Fruit fly (Drosophila melanogaster) whole organism, larva: ENCODE results near the gene CG7341.
A peak's percentile ranks its signal among the peaks of the same experiment; 100 is the strongest.

Source experiments
- noc ChIP-seq: fragments of 200-800 bp; sonication (Bioruptor generic); optimal IDR thresholded peaks from 3 replicates; lab custom pipeline; 2019; ENCODE audit warnings: missing biosample characterization, mild to moderate bottlenecking, missing genetic modification characterization, moderate library complexity

The CG7341 gene

DNA sequence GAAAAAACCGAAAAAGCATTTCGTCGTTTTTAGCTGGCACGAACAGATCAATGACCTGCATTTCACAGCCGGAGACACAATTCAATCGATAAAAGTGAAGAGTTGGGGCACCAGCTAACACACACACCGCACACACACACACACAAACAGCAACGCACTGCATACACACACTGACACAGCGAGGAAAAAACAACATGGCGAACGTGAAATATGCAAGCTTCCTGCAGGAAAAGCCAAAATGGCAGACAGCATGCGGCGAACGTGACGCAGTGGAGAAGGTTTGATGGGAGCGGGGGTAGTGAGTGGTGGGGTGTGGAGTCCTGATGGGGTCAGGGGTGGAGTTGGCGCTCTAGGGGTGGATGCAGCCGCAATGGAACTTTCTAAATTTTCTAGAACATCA, 28.8 kb upstream of the CG7341 start:
- TF ChIP-seq noc = no peak

DNA sequence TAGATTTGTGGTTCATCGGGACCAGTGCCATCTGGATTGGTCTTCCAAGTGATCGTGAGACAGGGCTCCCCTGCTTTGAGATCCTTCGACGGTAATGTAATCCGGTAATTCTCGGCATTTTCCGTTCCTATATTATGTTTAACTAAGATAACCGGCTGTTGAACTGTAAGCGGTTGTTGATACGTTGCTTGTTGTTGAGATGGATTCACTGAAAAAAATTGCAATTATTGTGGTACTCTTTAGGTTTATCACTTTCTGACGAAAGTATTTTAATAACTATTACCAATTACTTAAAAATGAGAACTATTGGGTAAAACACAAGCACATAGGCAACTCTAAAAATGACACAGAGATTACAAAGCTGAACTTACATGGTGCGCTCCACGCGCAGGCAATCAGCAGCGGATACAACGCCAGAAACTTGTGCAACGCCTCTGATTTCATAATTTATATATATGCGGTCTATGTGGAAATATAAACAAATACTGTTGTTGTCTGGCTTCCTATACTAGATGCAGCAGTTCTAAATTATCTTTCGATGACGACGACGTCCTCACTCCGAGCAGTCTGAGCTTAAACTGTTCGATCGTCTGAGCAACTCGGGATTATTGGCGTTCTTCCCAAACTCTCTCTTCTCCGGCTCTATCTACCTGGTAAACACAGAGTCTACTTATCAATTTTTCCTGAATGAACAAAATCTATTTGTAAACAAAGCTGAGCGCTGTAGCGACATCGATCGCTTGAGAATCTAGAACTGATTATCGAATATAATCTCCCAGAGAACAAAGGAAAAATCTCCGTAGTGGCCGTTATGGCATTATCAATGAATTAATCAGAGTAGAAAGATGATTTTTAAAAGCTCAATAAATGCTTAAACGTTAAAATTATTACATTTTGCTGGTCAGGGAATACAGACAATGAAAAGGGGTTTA, 25.7 kb upstream of the CG7341 start, which contains the start of gene CG34253:
Gene CG34253, minus strand, starts transcription at position 567 of the 932 bp plus-strand sequence.
- TF ChIP-seq noc = no peak

DNA sequence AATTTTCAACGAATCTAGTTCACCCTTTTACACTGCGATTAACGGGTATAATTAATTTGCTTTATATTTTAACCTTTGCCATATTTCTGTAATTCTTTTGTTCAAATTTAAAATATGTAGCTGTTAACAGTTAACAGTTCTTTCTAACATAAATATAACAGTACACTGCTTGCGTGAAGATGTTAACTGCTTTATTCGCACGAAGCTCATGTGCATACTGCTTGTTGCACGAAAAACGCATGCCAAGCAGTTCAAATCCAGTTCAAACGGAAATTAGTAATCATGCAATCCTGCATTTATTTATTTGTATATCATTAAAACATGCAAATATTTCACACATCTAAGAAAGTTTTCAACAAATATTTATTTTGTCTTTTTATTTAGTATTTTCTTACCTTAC, 24.7 kb upstream of the CG7341 start:
- TF ChIP-seq noc = no peak

DNA sequence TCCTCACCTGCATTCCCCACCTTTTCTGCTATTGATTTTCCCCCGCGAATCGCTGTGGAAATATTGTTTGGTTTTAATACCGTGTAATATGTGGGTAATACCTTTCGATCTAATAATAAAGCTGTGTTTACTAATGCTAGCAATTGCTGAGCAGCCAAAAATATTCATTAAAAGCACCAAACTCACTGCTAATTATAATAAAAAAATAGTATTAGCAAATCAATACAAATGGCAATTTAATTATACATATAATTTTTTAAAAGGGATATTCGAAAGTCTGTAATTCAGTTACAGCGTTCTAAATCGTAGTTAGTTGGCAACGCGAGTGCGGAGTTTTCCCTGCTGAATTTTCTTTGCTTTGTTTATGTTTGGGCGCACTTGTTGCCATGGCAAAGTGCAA, 18.9 kb upstream of the CG7341 start:
- no peak for TF ChIP-seq noc

DNA sequence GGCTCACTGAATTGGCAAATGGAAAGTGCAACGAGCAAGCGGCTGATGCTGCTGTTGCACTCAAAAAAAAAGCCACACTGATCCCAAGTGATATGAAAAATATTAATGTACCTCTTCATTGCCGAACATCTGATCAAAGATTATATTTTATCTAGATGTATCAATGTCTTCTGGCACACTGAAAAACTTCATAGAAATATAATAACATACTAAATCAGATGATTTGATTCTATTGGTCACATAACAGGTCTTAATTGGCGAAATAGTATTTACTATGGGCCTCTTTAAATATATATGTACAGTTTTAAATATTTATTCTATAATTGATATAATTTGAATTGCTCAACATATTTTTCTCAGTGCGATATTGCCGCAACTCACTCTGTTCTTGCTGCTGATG, 16.0 kb upstream of the CG7341 start:
- TF ChIP-seq noc = no peak

DNA sequence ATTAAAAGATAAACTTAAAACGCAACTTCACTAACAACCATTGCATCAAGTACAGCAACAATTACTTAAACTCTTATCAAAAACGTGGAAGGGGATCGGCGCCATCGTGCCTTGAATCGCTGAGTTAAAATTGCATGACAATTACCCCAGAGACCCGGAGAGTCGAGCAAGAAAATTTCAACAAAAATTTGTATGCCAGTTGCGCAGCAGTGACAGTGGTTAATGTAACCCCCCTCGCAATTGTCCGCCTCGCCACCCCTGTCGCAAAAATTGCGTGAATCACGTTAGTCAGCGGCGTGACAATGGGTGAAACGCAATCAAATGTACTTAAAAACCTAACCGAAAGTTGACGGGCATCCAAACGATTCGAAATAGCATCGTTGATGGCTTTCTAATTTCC, 13.0 kb upstream of the CG7341 start:
- TF ChIP-seq noc = no peak

DNA sequence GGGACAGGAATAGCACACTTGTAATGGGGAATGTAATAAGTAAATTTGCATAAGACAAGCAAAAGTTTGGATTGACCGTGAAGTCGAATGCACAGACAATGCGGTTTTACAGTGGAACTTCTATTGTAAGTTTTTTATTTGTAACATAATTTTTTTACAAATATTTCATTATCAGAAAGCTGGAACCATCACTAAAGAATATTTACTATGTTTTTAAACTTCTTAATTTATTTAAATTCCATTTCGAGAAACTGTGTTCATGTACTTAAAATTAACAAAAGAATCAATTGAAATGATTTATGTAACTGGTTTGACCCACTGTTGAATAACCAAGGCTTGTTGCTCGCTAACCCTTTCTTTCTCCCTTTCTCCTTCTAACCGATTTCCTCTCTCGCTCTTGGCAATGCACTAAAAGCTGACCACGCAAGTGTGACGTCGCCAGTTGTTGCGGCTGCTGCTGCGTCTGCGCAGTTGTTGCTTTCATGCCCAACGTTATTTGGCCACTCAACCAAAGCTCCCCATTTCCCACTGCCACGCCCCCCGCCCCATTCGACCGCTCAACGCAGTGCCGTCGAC, 11.2 kb upstream of the CG7341 start:
- TF ChIP-seq noc = no peak

DNA sequence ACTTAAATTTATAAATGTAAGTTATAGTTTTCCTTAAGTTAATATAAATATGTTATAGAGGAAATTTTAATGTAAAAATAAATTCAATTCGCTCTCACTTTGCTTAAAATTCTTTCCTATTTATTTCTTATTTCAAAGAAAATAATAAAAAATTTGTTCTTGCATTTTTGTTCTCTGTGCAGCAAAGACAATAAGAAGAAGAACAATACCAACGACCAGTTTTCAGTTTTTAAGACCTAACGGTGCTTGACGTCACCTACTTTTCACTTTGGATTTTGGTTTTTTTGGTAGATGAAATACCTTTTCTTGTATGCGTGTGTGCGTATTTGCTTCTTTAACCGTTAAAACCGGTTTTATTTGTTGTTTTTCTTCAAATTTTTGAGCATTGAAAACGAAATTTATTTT, 10.6 kb upstream of the CG7341 start:
- TF ChIP-seq noc = no peak

DNA sequence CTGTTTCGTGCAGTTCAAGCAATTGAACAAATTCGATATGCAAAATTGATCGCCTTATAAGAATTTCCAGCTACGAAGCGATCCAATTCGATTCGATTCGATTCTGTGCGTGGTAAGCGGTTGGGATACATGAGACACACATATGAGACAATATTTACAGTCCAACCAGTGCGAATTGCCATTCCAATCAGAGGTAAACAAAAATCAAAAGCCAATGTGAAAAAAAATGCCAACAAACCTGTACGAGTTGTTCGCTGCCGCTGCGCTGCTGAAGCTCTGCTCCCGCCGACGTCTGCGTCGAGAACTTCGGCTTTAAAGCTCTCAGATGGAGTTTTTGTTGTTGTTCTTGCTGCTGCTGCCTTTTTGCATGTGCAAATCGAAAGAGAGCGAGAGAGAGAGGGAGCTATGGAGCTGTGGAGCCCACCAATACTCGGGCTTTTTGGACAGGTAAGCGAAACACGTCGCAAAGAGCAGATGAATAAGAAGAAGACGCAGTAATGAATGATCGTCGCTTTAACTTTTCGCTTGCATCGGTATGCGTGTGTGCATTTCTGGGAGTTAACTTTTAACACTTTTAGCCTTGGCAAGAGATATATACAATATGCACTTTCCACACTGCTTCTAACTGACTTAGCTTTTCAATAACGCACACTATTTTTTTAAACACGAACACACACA, 7.3 kb upstream of the CG7341 start:
- TF ChIP-seq noc = no peak

DNA sequence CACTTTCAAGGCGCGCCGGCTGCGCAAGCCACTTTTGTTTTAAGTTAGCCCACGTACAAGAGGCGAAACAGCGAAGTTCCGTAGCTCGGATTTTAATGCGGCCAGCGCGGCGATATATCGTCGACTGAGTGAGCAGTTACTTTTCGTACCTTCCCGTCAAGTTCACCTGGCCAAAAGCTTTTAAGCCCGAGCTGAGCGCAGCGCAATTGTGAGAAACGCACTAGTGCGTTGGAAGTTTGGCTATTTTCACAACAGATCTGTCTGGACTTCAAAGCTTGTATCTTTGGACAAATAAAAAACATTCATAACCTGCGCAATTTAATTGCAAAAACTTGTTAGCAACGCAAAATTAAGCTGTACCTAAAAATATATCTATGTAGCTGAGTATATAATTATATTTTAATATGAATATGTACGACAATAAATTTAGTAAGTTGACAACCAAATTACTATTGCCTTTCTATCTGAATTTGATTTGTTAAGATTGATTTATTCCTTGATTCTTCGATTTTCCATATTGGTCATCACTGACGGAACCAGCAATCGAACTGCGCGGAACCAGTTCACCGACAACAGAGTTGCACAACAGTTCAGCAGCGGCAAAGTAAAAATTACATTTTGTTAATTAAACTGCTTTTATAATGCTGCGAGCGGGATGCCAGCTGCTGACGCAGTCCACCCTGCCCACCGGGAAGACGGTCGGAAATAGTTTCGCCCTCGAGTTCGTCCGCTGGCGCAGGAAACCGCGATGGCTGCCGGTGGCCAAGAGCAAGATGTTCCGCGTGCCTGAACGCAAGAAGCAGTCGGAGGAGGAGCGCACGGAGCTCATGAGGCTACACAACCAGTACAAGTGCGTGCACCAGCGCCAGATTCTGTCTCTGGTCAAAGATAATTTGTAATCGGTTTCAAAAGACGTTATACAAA, 6.5 kb upstream of the CG7341 start, which contains the start of the genes CG13698 and mRpS26:
Gene CG13698, minus strand, starts transcription at position 129 of the 924 bp plus-strand sequence.
Gene mRpS26, plus strand, starts transcription at position 559 of the 924 bp plus-strand sequence.
- peak; percentile 66 for TF ChIP-seq noc

DNA sequence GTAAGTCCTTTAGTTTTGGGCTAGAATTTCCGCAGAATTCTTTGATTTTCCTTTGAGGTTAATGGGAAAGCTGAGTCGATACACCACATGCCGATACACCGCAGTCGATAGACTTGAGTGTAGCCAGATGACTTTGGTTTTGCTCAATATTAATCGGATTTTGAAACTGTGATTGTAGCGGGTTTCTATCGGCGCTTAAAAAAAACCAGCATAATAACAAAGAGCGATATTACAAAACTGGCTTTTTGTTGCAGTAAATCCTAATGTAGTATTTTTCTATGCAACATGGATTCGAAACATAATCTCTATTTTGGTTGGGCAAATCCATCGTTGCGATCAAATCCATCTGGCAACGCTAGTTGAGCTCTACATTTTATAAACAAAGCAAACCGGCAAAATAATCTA, 3.3 kb upstream of the CG7341 start, which contains the start of the genes Polr3D and mus304:
Gene Polr3D, minus strand, starts transcription at position 116 of the 405 bp plus-strand sequence.
Gene mus304, plus strand, starts transcription at position 356 of the 405 bp plus-strand sequence.
- no peak for TF ChIP-seq noc

DNA sequence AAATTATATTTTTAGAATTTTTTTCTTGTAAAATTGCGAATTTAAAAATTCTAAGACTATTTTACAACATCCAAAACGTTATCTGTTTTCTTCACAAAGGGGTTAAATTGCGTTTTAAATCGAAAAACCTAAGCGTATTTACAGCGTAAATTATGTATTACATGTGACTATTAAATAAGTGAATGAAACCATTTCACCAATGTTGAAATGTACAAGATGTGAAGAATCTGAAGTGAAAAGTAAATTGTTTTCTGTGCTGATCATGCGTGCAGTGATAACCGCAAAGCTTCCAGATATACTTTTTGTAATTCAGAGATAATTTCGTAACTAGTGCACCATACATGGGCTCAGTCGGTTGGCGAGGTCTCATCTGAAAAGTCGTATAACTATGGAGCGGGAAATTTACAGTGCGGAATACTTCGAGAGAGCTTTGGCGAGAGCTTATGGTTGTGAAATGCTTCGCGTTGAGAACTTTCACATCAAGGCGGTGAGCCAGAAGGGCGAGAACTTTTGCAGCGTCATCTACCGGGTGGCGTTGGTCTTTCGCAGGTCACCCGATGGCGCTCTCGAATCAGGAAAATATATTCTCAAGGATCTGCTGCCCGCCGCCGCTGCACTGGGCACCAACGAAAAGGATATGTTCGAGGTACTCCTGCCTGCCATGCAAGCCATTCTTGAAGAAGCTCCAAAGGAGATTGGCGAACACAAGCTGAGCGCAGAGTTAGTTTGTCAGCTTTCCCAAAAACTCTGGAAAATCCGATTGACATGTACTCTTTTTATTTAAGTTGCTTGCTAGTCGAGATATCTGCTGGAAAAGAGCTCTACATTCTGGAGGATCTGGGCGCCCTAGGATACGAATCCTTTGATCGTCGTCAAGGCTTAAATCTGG, 1.5 kb downstream of the CG7341 start:
- peak; percentile 8 for TF ChIP-seq noc

DNA sequence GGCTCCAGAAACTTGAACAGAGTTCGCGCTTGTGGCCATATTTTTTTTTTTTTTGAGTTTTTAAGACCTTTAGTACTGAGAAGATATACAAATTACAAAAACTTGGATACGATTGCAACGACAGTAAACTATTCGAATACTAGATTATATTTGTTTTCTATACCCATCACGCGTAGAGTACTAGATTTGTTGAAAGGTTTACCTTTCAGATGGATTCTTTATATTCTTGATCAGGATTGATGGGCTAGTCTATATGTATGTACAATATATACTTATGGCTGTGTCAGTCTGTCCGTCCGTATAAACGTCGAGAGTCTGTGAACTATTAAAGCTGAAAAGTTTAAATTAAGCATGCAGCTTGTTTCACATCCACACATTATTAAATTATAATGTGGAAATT, 9.1 kb downstream of the CG7341 start, which contains the start of gene CG42853:
Gene CG42853, minus strand, starts transcription at position 101 of the 400 bp plus-strand sequence.
- TF ChIP-seq noc = no peak

DNA sequence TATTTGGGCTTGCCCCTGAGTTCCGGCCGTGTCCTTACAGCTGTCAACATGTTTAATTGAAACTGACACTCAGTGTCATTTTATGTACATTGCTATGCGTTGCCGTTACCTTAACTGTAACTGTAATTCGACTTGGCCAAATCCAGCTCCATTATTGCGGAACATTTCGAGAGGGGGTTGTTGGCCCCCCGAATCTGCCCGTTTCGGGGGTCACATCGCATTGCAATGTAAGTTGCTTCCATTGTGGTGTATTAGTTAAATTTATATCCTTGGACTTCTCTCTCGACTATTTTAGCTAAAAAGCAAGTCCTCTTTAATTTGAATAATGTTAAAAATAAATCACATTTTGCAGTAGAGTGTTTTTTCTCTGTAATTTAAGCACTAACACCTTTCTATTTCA, 11.4 kb downstream of the CG7341 start:
- TF ChIP-seq noc = no peak

DNA sequence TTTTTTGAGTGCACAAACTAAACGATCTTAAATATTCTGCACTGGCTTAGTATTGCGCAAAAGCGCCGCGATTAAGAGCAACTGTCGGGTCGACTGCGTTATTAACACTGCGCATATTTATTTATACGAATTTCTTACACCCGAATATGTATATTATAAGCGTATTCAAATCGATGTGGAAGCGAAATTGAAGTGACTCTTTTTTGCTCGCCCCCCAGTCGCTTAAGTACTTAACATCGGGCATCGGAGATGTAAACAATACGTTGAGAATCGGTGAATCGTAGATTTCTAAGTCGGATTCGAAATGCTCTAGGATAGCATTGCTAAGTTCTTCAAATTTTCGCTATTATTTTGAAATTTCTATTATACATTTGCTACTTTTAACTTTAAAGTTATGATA, 19.8 kb downstream of the CG7341 start, which contains the start of gene Cyp312a1:
Gene Cyp312a1, minus strand, starts transcription at position 101 of the 400 bp plus-strand sequence.
- no peak for TF ChIP-seq noc
